Fruit fly (Drosophila melanogaster) whole organism, embryonic: ENCODE data around the gene pug.

ENCODE experiments used
- ATbp ChIP-seq: fragments of 200-800 bp; sonication (Bioruptor generic); optimal IDR thresholded peaks from 2 replicates; lab custom pipeline; 2017; ENCODE audit warnings: missing biosample characterization, mild to moderate bottlenecking, missing genetic modification characterization, missing genetic modification reagents
- Adf1 ChIP-seq: fragments of 200-800 bp; sonication (Bioruptor generic); IDR thresholded peaks from 2 replicates; pipeline ENCODE4 v1.3.6; 2022; ENCODE audit warnings: missing biosample characterization, missing genetic modification characterization
- Aef1 ChIP-seq: fragments of 200-800 bp; sonication (Bioruptor generic); IDR thresholded peaks from 3 replicates; pipeline ENCODE4 v1.3.6; 2022; ENCODE audit warnings: missing biosample characterization, missing genetic modification characterization
- CG10462 ChIP-seq: fragments of 200-800 bp; sonication (Bioruptor generic); optimal IDR thresholded peaks from 2 replicates; lab custom pipeline; 2016; ENCODE audit warnings: missing biosample characterization, missing genetic modification characterization
- CG13775 ChIP-seq: fragments of 200-800 bp; sonication (Bioruptor generic); optimal IDR thresholded peaks from 3 replicates; lab custom pipeline; 2017; ENCODE audit warnings: missing biosample characterization, mild to moderate bottlenecking, missing genetic modification characterization
- CG14710 ChIP-seq: fragments of 200-800 bp; sonication (Bioruptor generic); optimal IDR thresholded peaks from 3 replicates; lab custom pipeline; 2019; ENCODE audit warnings: missing biosample characterization, mild to moderate bottlenecking, missing genetic modification characterization, moderate library complexity
- CG14860 ChIP-seq: fragments of 200-800 bp; sonication (Bioruptor generic); IDR thresholded peaks from 3 replicates; pipeline ENCODE4 v1.3.6; 2022; ENCODE audit warnings: missing biosample characterization, missing genetic modification characterization; ENCODE audit not compliant: partially characterized antibody
- CG14965 ChIP-seq: fragments of 200-800 bp; sonication (Bioruptor generic); optimal IDR thresholded peaks from 2 replicates; lab custom pipeline; 2016; ENCODE audit warnings: missing biosample characterization, missing genetic modification characterization, borderline replicate concordance
- CG32767 ChIP-seq: fragments of 200-800 bp; sonication (Bioruptor generic); IDR thresholded peaks from 2 replicates; pipeline ENCODE4 v1.3.6; 2022; ENCODE audit warnings: missing biosample characterization, missing genetic modification characterization
- CG33213 ChIP-seq: fragments of 200-800 bp; sonication (Bioruptor generic); optimal IDR thresholded peaks from 3 replicates; lab custom pipeline; 2016; ENCODE audit warnings: missing biosample characterization, missing genetic modification characterization
- CG34376 ChIP-seq: fragments of 200-800 bp; sonication (Bioruptor generic); optimal IDR thresholded peaks from 2 replicates; lab custom pipeline; 2018; ENCODE audit warnings: missing biosample characterization, mild to moderate bottlenecking, missing genetic modification characterization
- CG4820 ChIP-seq: fragments of 200-800 bp; sonication (Bioruptor generic); optimal IDR thresholded peaks from 3 replicates; lab custom pipeline; 2016; ENCODE audit warnings: missing biosample characterization, missing genetic modification characterization
- CG6683 ChIP-seq: fragments of 200-800 bp; sonication (Bioruptor generic); optimal IDR thresholded peaks from 2 replicates; lab custom pipeline; 2017; ENCODE audit warnings: missing biosample characterization, mild to moderate bottlenecking, missing genetic modification characterization, missing genetic modification reagents
- CG9817 ChIP-seq: fragments of 200-800 bp; sonication (Bioruptor generic); optimal IDR thresholded peaks from 2 replicates; lab custom pipeline; 2018; ENCODE audit warnings: missing biosample characterization, mild to moderate bottlenecking, missing genetic modification characterization, moderate library complexity
- D19A ChIP-seq: fragments of 200-800 bp; optimal IDR thresholded peaks from 3 replicates; lab custom pipeline; 2019; ENCODE audit warnings: missing biosample characterization, mild to moderate bottlenecking, missing genetic modification characterization, moderate library complexity
- H15 ChIP-seq: fragments of 200-800 bp; sonication (Bioruptor generic); IDR thresholded peaks from 3 replicates; pipeline ENCODE4 v1.3.6; 2022; ENCODE audit warnings: missing biosample characterization, missing genetic modification characterization
- HmgD ChIP-seq: fragments of 200-800 bp; sonication (Bioruptor generic); optimal IDR thresholded peaks from 3 replicates; lab custom pipeline; 2016; ENCODE audit warnings: missing biosample characterization, missing genetic modification characterization
- Hmr ChIP-seq: fragments of 200-800 bp; sonication (Bioruptor generic); optimal IDR thresholded peaks from 3 replicates; lab custom pipeline; 2017; ENCODE audit warnings: mild to moderate bottlenecking, missing biosample characterization, missing genetic modification reagents, missing genetic modification characterization
- Hr78 ChIP-seq, 2 experiments: fragments of 200-800 bp in 1 of 2; fragments of >200 bp in 1 of 2; sonication (Bioruptor generic) in 1 of 2; optimal IDR thresholded peaks; 2 replicates each; lab custom pipeline; 2017 to 2019; ENCODE audit warnings: missing biosample characterization in 2 of 2, missing genetic modification characterization in 2 of 2, mild to moderate bottlenecking in 1 of 2, moderate library complexity in 1 of 2
- Meics ChIP-seq: fragments of 200-800 bp; sonication (Bioruptor generic); optimal IDR thresholded peaks from 2 replicates; lab custom pipeline; 2017; ENCODE audit warnings: missing biosample characterization, mild to moderate bottlenecking, missing genetic modification characterization
- Myb ChIP-seq: fragments of 200-800 bp; sonication (Bioruptor generic); optimal IDR thresholded peaks from 2 replicates; lab custom pipeline; 2016; ENCODE audit warnings: missing biosample characterization, missing genetic modification characterization
- NC2β ChIP-seq: fragments of 200-800 bp; sonication (Bioruptor generic); optimal IDR thresholded peaks from 2 replicates; lab custom pipeline; 2016; ENCODE audit warnings: missing biosample characterization, missing genetic modification characterization
- Oaz ChIP-seq: fragments of 200-800 bp; sonication (Bioruptor generic); IDR thresholded peaks from 2 replicates; pipeline ENCODE4 v1.3.6; 2022; ENCODE audit warnings: missing biosample characterization, missing genetic modification characterization
- Optix ChIP-seq: fragments of 200-800 bp; sonication (Bioruptor generic); IDR thresholded peaks from 3 replicates; pipeline ENCODE4 v1.3.6; 2022; ENCODE audit warnings: missing biosample characterization, missing genetic modification characterization
- Side ChIP-seq: fragments of 200-800 bp; sonication (Bioruptor generic); optimal IDR thresholded peaks from 2 replicates; lab custom pipeline; 2016; ENCODE audit warnings: missing biosample characterization, missing genetic modification characterization
- Sox102F ChIP-seq: fragments of 200-800 bp; sonication (Bioruptor generic); optimal IDR thresholded peaks from 2 replicates; lab custom pipeline; 2018; ENCODE audit warnings: missing biosample characterization, mild to moderate bottlenecking, missing genetic modification characterization, moderate library complexity
- Sry-δ ChIP-seq: fragments of 200-800 bp; sonication (Bioruptor generic); optimal IDR thresholded peaks from 2 replicates; lab custom pipeline; 2016; ENCODE audit warnings: missing biosample characterization, missing genetic modification characterization
- Stat92E ChIP-seq, 3 experiments: fragments of >200 bp in 2 of 3; fragments of 200-800 bp in 1 of 3; sonication (Bioruptor generic) in 1 of 3; optimal IDR thresholded peaks; 2 replicates each; lab custom pipeline; 2017 to 2019; ENCODE audit warnings: missing biosample characterization in 3 of 3, missing genetic modification characterization in 3 of 3, mild to moderate bottlenecking in 1 of 3, moderate library complexity in 1 of 3
- ac ChIP-seq: fragments of 200-800 bp; sonication (Bioruptor generic); optimal IDR thresholded peaks from 3 replicates; lab custom pipeline; 2017; ENCODE audit warnings: missing biosample characterization, mild to moderate bottlenecking, missing genetic modification characterization
- aop ChIP-seq: fragments of 200-800 bp; sonication (Bioruptor generic); IDR thresholded peaks from 2 replicates; pipeline ENCODE4 v1.3.6; 2022; ENCODE audit warnings: missing biosample characterization, missing genetic modification characterization
- ash1 ChIP-seq: fragments of 200-800 bp; sonication (Bioruptor generic); optimal IDR thresholded peaks from 2 replicates; lab custom pipeline; 2018; ENCODE audit warnings: missing biosample characterization, mild to moderate bottlenecking, missing genetic modification characterization
- ato ChIP-seq: fragments of 200-800 bp; sonication (Bioruptor generic); IDR thresholded peaks from 2 replicates; pipeline ENCODE4 v1.3.6; 2022; ENCODE audit warnings: missing biosample characterization, missing genetic modification characterization; ENCODE audit not compliant: partially characterized antibody
- corto ChIP-seq: fragments of 200-800 bp; sonication (Bioruptor generic); optimal IDR thresholded peaks from 2 replicates; lab custom pipeline; 2016; ENCODE audit warnings: missing biosample characterization, mild to moderate bottlenecking, missing genetic modification characterization, moderate library complexity
- disco-r ChIP-seq: fragments of 200-800 bp; sonication (Bioruptor generic); optimal IDR thresholded peaks from 2 replicates; lab custom pipeline; 2016; ENCODE audit warnings: missing biosample characterization, missing genetic modification characterization
- dm ChIP-seq: fragments of 200-800 bp; sonication (Bioruptor generic); optimal IDR thresholded peaks from 3 replicates; lab custom pipeline; 2016; ENCODE audit warnings: missing biosample characterization, missing genetic modification characterization
- emc ChIP-seq: fragments of 200-800 bp; sonication (Bioruptor generic); optimal IDR thresholded peaks from 2 replicates; lab custom pipeline; 2016; ENCODE audit warnings: missing biosample characterization, missing genetic modification characterization
- esg ChIP-seq: fragments of 200-800 bp; sonication (Bioruptor generic); conservative IDR thresholded peaks from 2 replicates; pipeline ENCODE4 v1.3.6; 2022; ENCODE audit warnings: missing biosample characterization, missing genetic modification characterization
- gcm2 ChIP-seq: fragments of 200-800 bp; sonication (Bioruptor generic); optimal IDR thresholded peaks from 2 replicates; lab custom pipeline; 2016; ENCODE audit warnings: missing biosample characterization, missing genetic modification characterization
- ind ChIP-seq: fragments of 200-800 bp; sonication (Bioruptor generic); optimal IDR thresholded peaks from 3 replicates; lab custom pipeline; 2016; ENCODE audit warnings: missing biosample characterization, missing genetic modification characterization
- inv ChIP-seq: fragments of 200-800 bp; sonication (Bioruptor generic); IDR thresholded peaks from 2 replicates; pipeline ENCODE4 v1.3.6; 2022; ENCODE audit warnings: missing biosample characterization, missing genetic modification characterization; ENCODE audit not compliant: partially characterized antibody
- jumu ChIP-seq: fragments of 200-800 bp; sonication (Bioruptor generic); optimal IDR thresholded peaks from 3 replicates; lab custom pipeline; 2016; ENCODE audit warnings: missing biosample characterization, missing genetic modification characterization
- luna ChIP-seq: fragments of 200-800 bp; sonication (Bioruptor generic); optimal IDR thresholded peaks from 2 replicates; lab custom pipeline; 2016; ENCODE audit warnings: missing biosample characterization, missing genetic modification characterization
- otp ChIP-seq: fragments of 200-800 bp; sonication (Bioruptor generic); IDR thresholded peaks from 3 replicates; pipeline ENCODE4, ENCODE4 v1.3.6; 2022; ENCODE audit warnings: missing biosample characterization, missing genetic modification characterization
- pb ChIP-seq: fragments of 200-800 bp; sonication (Bioruptor generic); optimal IDR thresholded peaks from 3 replicates; lab custom pipeline; 2016; ENCODE audit warnings: missing biosample characterization, missing genetic modification characterization
- pho ChIP-seq: fragments of 200-800 bp; sonication (Bioruptor generic); optimal IDR thresholded peaks from 2 replicates; lab custom pipeline; 2016; ENCODE audit warnings: missing biosample characterization, missing genetic modification characterization
- run ChIP-seq: fragments of 200-800 bp; sonication (Bioruptor generic); optimal IDR thresholded peaks from 3 replicates; lab custom pipeline; 2018; ENCODE audit warnings: missing biosample characterization, mild to moderate bottlenecking, missing genetic modification characterization
- sc ChIP-seq, 3 experiments: fragments of >200 bp in 2 of 3; fragments of 200-800 bp in 1 of 3; sonication (Bioruptor generic) in 1 of 3; optimal IDR thresholded peaks; 2 replicates in 2 of 3; 3 replicates in 1 of 3; lab custom pipeline; 2017; ENCODE audit warnings: mild to moderate bottlenecking in 1 of 3, missing biosample characterization in 1 of 3, missing genetic modification characterization in 1 of 3, missing genetic modification reagents in 1 of 3
- tup ChIP-seq: fragments of 200-800 bp; sonication (Bioruptor generic); optimal IDR thresholded peaks from 2 replicates; lab custom pipeline; 2016; ENCODE audit warnings: missing biosample characterization, mild to moderate bottlenecking, missing genetic modification characterization, moderate library complexity
- vnd ChIP-seq: fragments of 200-800 bp; sonication (Bioruptor generic); IDR thresholded peaks from 3 replicates; pipeline ENCODE4 v1.3.6; 2022; ENCODE audit warnings: missing biosample characterization, missing genetic modification characterization; ENCODE audit not compliant: partially characterized antibody
- wdn ChIP-seq: fragments of 200-800 bp; sonication (Bioruptor generic); IDR thresholded peaks from 2 replicates; pipeline ENCODE4 v1.3.6; 2022; ENCODE audit warnings: missing biosample characterization, missing genetic modification characterization

pug gene

dm6 chr3R:10696371-10696777 is at the start of gene pug, which contains the start of the genes CG14683 and CG46459 (continued):
- TF ChIP-seq CG32767 (GFP tag; lab: Robert Waterston, UW) (no peak), gcm2 (no peak), CG6683 (GFP tag; lab: Kevin White, UChicago) (no peak), Sry-δ (GFP tag; lab: Kevin White, UChicago) (peak; percentile 96), CG14710 (tag; lab: Kevin White, UChicago) (peak; percentile 64), ash1 (GFP tag; lab: Kevin White, UChicago) (no peak), aop (GFP tag; lab: Robert Waterston, UW) (no peak), NC2β (GFP tag; lab: Kevin White, UChicago) (peak; percentile 2), luna (GFP tag; lab: Kevin White, UChicago) (peak; percentile 36), Meics (no peak), Myb (peak; percentile 93), CG14965 (GFP tag; lab: Kevin White, UChicago) (no peak), CG13775 (peak; percentile 25), ac (no peak), Stat92E (GFP tag; optimal IDR thresholded peaks at IDR 0.05; lab: Kevin White, UChicago) (no peak), sc (optimal IDR thresholded peaks at IDR 0.05; lab: Kevin White, UChicago) (no peak), sc (GFP tag; optimal IDR thresholded peaks at IDR 0.05; lab: Kevin White, UChicago) (no peak), pb (GFP tag; lab: Kevin White, UChicago) (no peak), vnd (GFP tag; lab: Robert Waterston, UW) (peak; percentile 97), H15 (GFP tag; lab: Robert Waterston, UW) (no peak), otp (no peak), pho (GFP tag; lab: Kevin White, UChicago) (peak; percentile 38), Hr78 (GFP tag; optimal IDR thresholded peaks at IDR 0.05; lab: Kevin White, UChicago) (no peak), esg (GFP tag; lab: Robert Waterston, UW) (no peak), D19A (tag; lab: Kevin White, UChicago) (peak; percentile 1), inv (GFP tag; lab: Robert Waterston, UW) (peak; percentile 98), Side (GFP tag; lab: Kevin White, UChicago) (peak; percentile 60), Hmr (GFP tag; lab: Kevin White, UChicago) (peak; percentile 6), wdn (GFP tag; lab: Robert Waterston, UW) (no peak), ATbp (no peak), CG10462 (GFP tag; lab: Kevin White, UChicago) (no peak), CG14860 (GFP tag; lab: Robert Waterston, UW) (peak; percentile 98), disco-r (GFP tag; lab: Kevin White, UChicago) (no peak), CG33213 (no peak), ind (GFP tag; lab: Kevin White, UChicago) (peak; percentile 43), emc (GFP tag; lab: Kevin White, UChicago) (no peak), run (tag; lab: Kevin White, UChicago) (no peak), HmgD (GFP tag; lab: Kevin White, UChicago) (no peak), dm (GFP tag; lab: Kevin White, UChicago) (peak; percentile 73), Sox102F (peak; percentile 11), CG34376 (no peak), tup (GFP tag; lab: Kevin White, UChicago) (no peak), ato (GFP tag; lab: Robert Waterston, UW) (peak; percentile 90), Aef1 (GFP tag; lab: Robert Waterston, UW) (no peak), corto (GFP tag; lab: Kevin White, UChicago) (no peak), CG4820 (GFP tag; lab: Kevin White, UChicago) (peak; percentile 21), Optix (GFP tag; lab: Robert Waterston, UW) (no peak), Adf1 (no peak), jumu (GFP tag; lab: Kevin White, UChicago) (peak; percentile 25), CG9817 (tag; lab: Kevin White, UChicago) (no peak), Oaz (no peak)
